Fruit fly (Drosophila melanogaster) whole organism, prepupa: ENCODE measurements around the gene cpo.
A peak's percentile ranks its signal among the peaks of the same experiment; 100 is the strongest.

Source experiments
- Blimp-1 ChIP-seq: fragments of 200-800 bp; sonication (Bioruptor generic); optimal IDR thresholded peaks from 3 replicates; lab custom pipeline; 2017; ENCODE audit warnings: missing biosample characterization, missing genetic modification characterization, mild to moderate bottlenecking, moderate library complexity, missing genetic modification reagents
- CG10631 ChIP-seq: fragments of 200-800 bp; sonication (Bioruptor generic); optimal IDR thresholded peaks from 2 replicates; lab custom pipeline; 2016; ENCODE audit warnings: missing biosample characterization, missing genetic modification characterization
- CG11294 ChIP-seq: fragments of 200-800 bp; sonication (Bioruptor generic); IDR thresholded peaks from 2 replicates; pipeline ENCODE4 v1.3.6; 2022; ENCODE audit warnings: missing biosample characterization, missing genetic modification characterization
- CG11762 ChIP-seq: fragments of 200-800 bp; sonication (Bioruptor generic); optimal IDR thresholded peaks from 3 replicates; lab custom pipeline; 2016; ENCODE audit warnings: missing biosample characterization, missing genetic modification characterization; ENCODE audit not compliant: insufficient read depth
- CG11902 ChIP-seq: fragments of 200-800 bp; sonication (Bioruptor generic); optimal IDR thresholded peaks from 3 replicates; lab custom pipeline; 2016; ENCODE audit warnings: missing biosample characterization, missing genetic modification characterization
- CG1621 ChIP-seq: fragments of 200-800 bp; sonication (Bioruptor generic); optimal IDR thresholded peaks from 3 replicates; lab custom pipeline; 2018; ENCODE audit warnings: missing biosample characterization, mild to moderate bottlenecking, missing genetic modification characterization
- CG16779 ChIP-seq: fragments of 200-800 bp; sonication (Bioruptor generic); optimal IDR thresholded peaks from 3 replicates; lab custom pipeline; 2017; ENCODE audit warnings: missing biosample characterization, mild to moderate bottlenecking, missing genetic modification characterization
- CG3032 ChIP-seq: fragments of 200-800 bp; optimal IDR thresholded peaks from 2 replicates; lab custom pipeline; 2019; ENCODE audit warnings: missing biosample characterization, mild to moderate bottlenecking, missing genetic modification characterization, moderate library complexity
- CG31627 ChIP-seq: fragments of 200-800 bp; sonication (Bioruptor generic); optimal IDR thresholded peaks from 3 replicates; lab custom pipeline; 2016; ENCODE audit warnings: missing biosample characterization, missing genetic modification characterization
- CG34406 ChIP-seq: fragments of 200-800 bp; sonication (Bioruptor generic); optimal IDR thresholded peaks from 3 replicates; lab custom pipeline; 2016; ENCODE audit warnings: missing biosample characterization, missing genetic modification characterization
- CG3919 ChIP-seq: fragments of 200-800 bp; sonication (Bioruptor generic); optimal IDR thresholded peaks from 3 replicates; lab custom pipeline; 2016; ENCODE audit warnings: missing biosample characterization, missing genetic modification characterization
- CG6276 ChIP-seq: fragments of 200-800 bp; sonication (Bioruptor generic); optimal IDR thresholded peaks from 2 replicates; lab custom pipeline; 2017; ENCODE audit warnings: missing biosample characterization, mild to moderate bottlenecking, missing genetic modification characterization
- CG6792 ChIP-seq: fragments of 200-800 bp; sonication (Bioruptor generic); optimal IDR thresholded peaks from 3 replicates; lab custom pipeline; 2016; ENCODE audit warnings: missing biosample characterization, missing genetic modification characterization
- CG6808 ChIP-seq: fragments of 200-800 bp; sonication (Bioruptor generic); optimal IDR thresholded peaks from 3 replicates; lab custom pipeline; 2017; ENCODE audit warnings: missing biosample characterization, missing genetic modification characterization, mild to moderate bottlenecking, moderate library complexity, missing genetic modification reagents
- CG6854 ChIP-seq: fragments of 200-800 bp; sonication (Bioruptor generic); optimal IDR thresholded peaks from 2 replicates; lab custom pipeline; 2017; ENCODE audit warnings: missing biosample characterization, mild to moderate bottlenecking, missing genetic modification characterization
- CG7368 ChIP-seq: fragments of 200-800 bp; sonication (Bioruptor generic); optimal IDR thresholded peaks from 3 replicates; lab custom pipeline; 2016; ENCODE audit warnings: missing biosample characterization, missing genetic modification characterization
- CG8119 ChIP-seq: fragments of 200-800 bp; sonication (Bioruptor generic); IDR thresholded peaks from 3 replicates; pipeline ENCODE4 v1.3.6; 2022; ENCODE audit warnings: missing biosample characterization, missing genetic modification characterization
- CG8319 ChIP-seq: fragments of 200-800 bp; sonication (Bioruptor generic); optimal IDR thresholded peaks from 3 replicates; lab custom pipeline; 2016; ENCODE audit warnings: missing biosample characterization, missing genetic modification characterization
- CG8632 ChIP-seq: fragments of 200-800 bp; sonication (Bioruptor generic); optimal IDR thresholded peaks from 3 replicates; lab custom pipeline; 2016; ENCODE audit warnings: missing biosample characterization, missing genetic modification characterization
- CG9139 ChIP-seq: fragments of 200-800 bp; sonication (Bioruptor generic); optimal IDR thresholded peaks from 3 replicates; lab custom pipeline; 2017; ENCODE audit warnings: missing biosample characterization, mild to moderate bottlenecking, missing genetic modification characterization
- Eip78C ChIP-seq: fragments of 200-800 bp; sonication (Bioruptor generic); peaks from one replicate; lab custom pipeline; 2016; ENCODE audit warnings: missing biosample characterization, missing genetic modification characterization
- Eip93F ChIP-seq: fragments of 200-800 bp; sonication (Bioruptor generic); optimal IDR thresholded peaks from 2 replicates; lab custom pipeline; 2016; ENCODE audit warnings: missing biosample characterization, mild to moderate bottlenecking, missing genetic modification characterization
- Ets21C ChIP-seq: fragments of 200-800 bp; sonication (Bioruptor generic); optimal IDR thresholded peaks from 3 replicates; lab custom pipeline; 2016; ENCODE audit warnings: missing biosample characterization, missing genetic modification characterization
- Ets96B ChIP-seq: fragments of 200-800 bp; optimal IDR thresholded peaks from 2 replicates; lab custom pipeline; 2019; ENCODE audit warnings: missing biosample characterization, mild to moderate bottlenecking, missing genetic modification characterization, moderate library complexity
- Gug ChIP-seq: fragments of 200-800 bp; sonication (Bioruptor generic); IDR thresholded peaks from 2 replicates; pipeline ENCODE4 v1.3.6; 2022; ENCODE audit warnings: missing biosample characterization, missing genetic modification characterization
- Hr38 ChIP-seq: sonication (Bioruptor generic); optimal IDR thresholded peaks from 2 replicates; lab custom pipeline; 2016; ENCODE audit warnings: missing biosample characterization, missing genetic modification characterization
- Hr4 ChIP-seq: fragments of 200-800 bp; sonication (Bioruptor generic); optimal IDR thresholded peaks from 3 replicates; lab custom pipeline; 2016; ENCODE audit warnings: missing biosample characterization, missing genetic modification characterization
- Lpt ChIP-seq: fragments of 200-800 bp; sonication (Bioruptor generic); optimal IDR thresholded peaks from 3 replicates; lab custom pipeline; 2016; ENCODE audit warnings: missing biosample characterization, missing genetic modification characterization
- Met ChIP-seq: fragments of 200-800 bp; sonication (Bioruptor generic); optimal IDR thresholded peaks from 3 replicates; lab custom pipeline; 2016; ENCODE audit warnings: missing biosample characterization, missing genetic modification characterization
- OdsH ChIP-seq: fragments of 200-800 bp; sonication (Bioruptor generic); optimal IDR thresholded peaks from 3 replicates; lab custom pipeline; 2016; ENCODE audit warnings: missing biosample characterization, missing genetic modification characterization
- Smox ChIP-seq: fragments of 200-800 bp; sonication (Bioruptor generic); optimal IDR thresholded peaks from 3 replicates; lab custom pipeline; 2016; ENCODE audit warnings: missing biosample characterization, missing genetic modification characterization
- Sox102F ChIP-seq: fragments of 200-800 bp; sonication (Bioruptor generic); optimal IDR thresholded peaks from 2 replicates; lab custom pipeline; 2016; ENCODE audit warnings: missing biosample characterization, mild to moderate bottlenecking, missing genetic modification characterization
- Sox14 ChIP-seq: fragments of 200-800 bp; sonication (Bioruptor generic); optimal IDR thresholded peaks from 3 replicates; lab custom pipeline; 2016; ENCODE audit warnings: missing biosample characterization, missing genetic modification characterization
- Sox15 ChIP-seq: fragments of 200-800 bp; sonication (Bioruptor generic); optimal IDR thresholded peaks from 3 replicates; lab custom pipeline; 2016; ENCODE audit warnings: missing biosample characterization, missing genetic modification characterization
- achi ChIP-seq: fragments of 200-800 bp; sonication (Bioruptor generic); optimal IDR thresholded peaks from 3 replicates; lab custom pipeline; 2016; ENCODE audit warnings: missing biosample characterization, missing genetic modification characterization
- dac ChIP-seq: fragments of 200-800 bp; sonication (Bioruptor generic); optimal IDR thresholded peaks from 2 replicates; lab custom pipeline; 2017; ENCODE audit warnings: missing biosample characterization, mild to moderate bottlenecking, missing genetic modification characterization
- dsx ChIP-seq: fragments of 200-800 bp; optimal IDR thresholded peaks from 3 replicates; lab custom pipeline; 2019; ENCODE audit warnings: missing biosample characterization, mild to moderate bottlenecking, missing genetic modification characterization, moderate library complexity; ENCODE audit not compliant: poor library complexity, severe bottlenecking
- eg ChIP-seq: fragments of 200-800 bp; sonication (Bioruptor generic); IDR thresholded peaks from 3 replicates; pipeline ENCODE4 v1.3.6; 2022; ENCODE audit warnings: missing biosample characterization, missing genetic modification characterization
- esn ChIP-seq: fragments of 200-800 bp; sonication (Bioruptor generic); optimal IDR thresholded peaks from 2 replicates; lab custom pipeline; 2016; ENCODE audit warnings: missing biosample characterization, mild to moderate bottlenecking, missing genetic modification characterization, moderate library complexity
- fd59A ChIP-seq: fragments of 200-800 bp; sonication (Bioruptor generic); optimal IDR thresholded peaks from 2 replicates; lab custom pipeline; 2017; ENCODE audit warnings: missing biosample characterization, mild to moderate bottlenecking, missing genetic modification characterization, missing genetic modification reagents
- fd85E ChIP-seq: fragments of 200-800 bp; sonication (Bioruptor generic); optimal IDR thresholded peaks from 3 replicates; lab custom pipeline; 2016; ENCODE audit warnings: missing biosample characterization, missing genetic modification characterization
- fkh ChIP-seq: fragments of 200-800 bp; sonication (Bioruptor generic); optimal IDR thresholded peaks from 3 replicates; lab custom pipeline; 2017; ENCODE audit warnings: missing biosample characterization, mild to moderate bottlenecking, missing genetic modification characterization, moderate library complexity
- lz ChIP-seq: fragments of 200-800 bp; sonication (Bioruptor generic); optimal IDR thresholded peaks from 3 replicates; lab custom pipeline; 2016; ENCODE audit warnings: missing biosample characterization, missing genetic modification characterization
- net ChIP-seq: fragments of 200-800 bp; sonication (Bioruptor generic); optimal IDR thresholded peaks from 3 replicates; lab custom pipeline; 2016; ENCODE audit warnings: missing biosample characterization, missing genetic modification characterization
- pdm3 ChIP-seq: fragments of 200-800 bp; sonication (Bioruptor generic); optimal IDR thresholded peaks from 3 replicates; lab custom pipeline; 2016; ENCODE audit warnings: missing biosample characterization, missing genetic modification characterization
- salr ChIP-seq, 2 experiments: fragments of 200-800 bp; sonication (Bioruptor generic); optimal IDR thresholded peaks; 3 replicates each; lab custom pipeline; 2016 to 2018; ENCODE audit warnings: missing biosample characterization in 2 of 2, missing genetic modification characterization in 2 of 2, mild to moderate bottlenecking in 1 of 2
- ss ChIP-seq, 2 experiments: fragments of 200-800 bp; sonication (Bioruptor generic); optimal IDR thresholded peaks; 2 replicates in 1 of 2; 3 replicates in 1 of 2; lab custom pipeline; 2017 to 2018; ENCODE audit warnings: mild to moderate bottlenecking in 2 of 2, missing biosample characterization in 2 of 2, missing genetic modification characterization in 2 of 2, moderate library complexity in 1 of 2
- svp ChIP-seq: fragments of 200-800 bp; sonication (Bioruptor generic); peaks from one replicate; lab custom pipeline; 2016; ENCODE audit warnings: missing biosample characterization, missing genetic modification characterization
- topi ChIP-seq: fragments of 200-800 bp; sonication (Bioruptor generic); optimal IDR thresholded peaks from 3 replicates; lab custom pipeline; 2016; ENCODE audit warnings: missing biosample characterization, missing genetic modification characterization
- vri ChIP-seq: fragments of 200-800 bp; sonication (Bioruptor generic); optimal IDR thresholded peaks from 3 replicates; lab custom pipeline; 2016; ENCODE audit warnings: missing biosample characterization, mild to moderate bottlenecking, missing genetic modification characterization

The cpo gene

DNA sequence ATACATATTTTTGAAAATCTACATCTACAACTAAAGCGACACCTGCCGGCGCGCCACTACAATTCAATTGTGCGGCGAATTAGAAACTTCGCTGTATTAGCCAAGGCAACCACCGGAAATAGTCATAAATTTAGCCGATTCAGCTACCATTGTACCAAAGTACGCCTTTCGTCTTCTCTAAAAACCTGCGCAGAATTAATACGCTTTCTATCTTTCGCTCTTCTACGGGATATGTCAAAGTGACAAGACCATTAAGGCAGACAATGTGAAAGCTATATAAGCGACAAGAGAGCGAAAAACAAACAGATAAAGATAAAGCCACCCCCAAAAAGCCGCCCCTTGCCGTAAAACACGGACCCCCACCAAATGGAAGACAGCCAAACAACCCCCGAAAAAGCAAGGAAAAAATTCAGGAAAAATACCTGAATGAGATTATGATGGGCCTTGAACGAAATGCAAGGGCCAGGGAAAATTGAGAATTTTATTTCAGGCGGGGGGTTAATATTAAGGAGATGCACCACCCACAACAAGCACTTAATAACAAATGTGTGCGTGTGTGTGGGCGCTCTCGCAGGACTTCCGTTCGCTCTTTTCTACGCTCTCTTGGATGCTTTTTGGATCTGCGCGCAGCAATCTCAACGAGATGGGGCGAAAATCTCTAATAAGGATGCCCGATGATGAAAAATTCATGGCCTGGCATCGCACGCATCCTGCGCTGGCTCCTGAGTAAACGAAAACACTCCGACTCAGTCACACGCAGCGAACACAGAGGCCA lies at the start of gene cpo:
Gene cpo (plus strand): TSS at position 725 of the 775 bp plus-strand sequence.
- TF ChIP-seq CG9139 (GFP tag; lab: Kevin White, UChicago) = peak; percentile 29
- peak; percentile 18 for TF ChIP-seq CG11762
- TF ChIP-seq ss (GFP tag; optimal IDR thresholded peaks at IDR 0.05; lab: Kevin White, UChicago) = peak in 1 of 2 experiments; percentile 60
- no peak for TF ChIP-seq Sox15 (GFP tag; lab: Kevin White, UChicago)
- peak; percentile 51 for TF ChIP-seq CG6854
- no peak for TF ChIP-seq fd85E (GFP tag; lab: Kevin White, UChicago)
- TF ChIP-seq dac (GFP tag; lab: Kevin White, UChicago) = peak; percentile 77
- TF ChIP-seq Ets96B = no peak
- peak; percentile 41 for TF ChIP-seq svp
- peak; percentile 71 for TF ChIP-seq Eip78C (GFP tag; lab: Kevin White, UChicago)
- TF ChIP-seq Sox14 (GFP tag; lab: Kevin White, UChicago) = peak; percentile 15
- TF ChIP-seq CG16779 (tag; lab: Kevin White, UChicago) = peak; percentile 63
- no peak for TF ChIP-seq Hr38 (GFP tag; lab: Kevin White, UChicago)
- peak; percentile 64 for TF ChIP-seq CG34406 (GFP tag; lab: Kevin White, UChicago)
- peak; percentile 46 for TF ChIP-seq lz (GFP tag; lab: Kevin White, UChicago)
- no peak for TF ChIP-seq CG8319 (GFP tag; lab: Kevin White, UChicago)
- 0 out of 2 replicates have a peak, but pooled peaks have one; percentile 52 for TF ChIP-seq Gug (GFP tag; lab: Robert Waterston, UW)
- TF ChIP-seq Hr4 = peak; percentile 34
- TF ChIP-seq CG6792 = peak; percentile 23
- 0 out of 2 replicates have a peak, but pooled peaks have one; percentile 25 for TF ChIP-seq CG11294 (GFP tag; lab: Robert Waterston, UW)
- peak; percentile 79 for TF ChIP-seq fkh (GFP tag; lab: Kevin White, UChicago)
- TF ChIP-seq Lpt (GFP tag; lab: Kevin White, UChicago) = no peak
- peak; percentile 30 for TF ChIP-seq Sox102F (GFP tag; lab: Kevin White, UChicago)
- TF ChIP-seq CG3032 (tag; lab: Kevin White, UChicago) = peak; percentile 45
- TF ChIP-seq net = peak; percentile 49
- TF ChIP-seq Ets21C (GFP tag; lab: Kevin White, UChicago) = no peak
- TF ChIP-seq Eip93F (GFP tag; lab: Kevin White, UChicago) = no peak
- peak; percentile 80 for TF ChIP-seq achi (GFP tag; lab: Kevin White, UChicago)
- TF ChIP-seq CG3919 (GFP tag; lab: Kevin White, UChicago) = peak; percentile 61
- TF ChIP-seq Smox (GFP tag; lab: Kevin White, UChicago) = no peak
- peak; percentile 8 for TF ChIP-seq Blimp-1
- peak; percentile 39 for TF ChIP-seq CG7368 (GFP tag; lab: Kevin White, UChicago)
- TF ChIP-seq CG6276 (GFP tag; lab: Kevin White, UChicago) = no peak
- peak; percentile 49 for TF ChIP-seq CG6808 (GFP tag; lab: Kevin White, UChicago)
- peak; percentile 30 for TF ChIP-seq CG10631 (GFP tag; lab: Kevin White, UChicago)
- peak; percentile 27 for TF ChIP-seq CG8632 (GFP tag; lab: Kevin White, UChicago)
- peak; percentile 41 for TF ChIP-seq Met
- TF ChIP-seq vri (GFP tag; lab: Kevin White, UChicago) = peak; percentile 6
- no peak for TF ChIP-seq CG8119 (GFP tag; lab: Robert Waterston, UW)
- TF ChIP-seq fd59A (GFP tag; lab: Kevin White, UChicago) = peak; percentile 31
- peak; percentile 57 for TF ChIP-seq CG1621 (tag; lab: Kevin White, UChicago)
- no peak for TF ChIP-seq dsx (GFP tag; lab: Kevin White, UChicago)
- peak; percentile 15 for TF ChIP-seq CG31627 (GFP tag; lab: Kevin White, UChicago)
- TF ChIP-seq topi (GFP tag; lab: Kevin White, UChicago) = peak; percentile 42
- peak; percentile 3 for TF ChIP-seq CG11902 (GFP tag; lab: Kevin White, UChicago)
- TF ChIP-seq eg (GFP tag; lab: Robert Waterston, UW) = peak; percentile 85
- TF ChIP-seq esn (GFP tag; lab: Kevin White, UChicago) = peak; percentile 62
- peak; percentile 50 for TF ChIP-seq pdm3 (GFP tag; lab: Kevin White, UChicago)
- TF ChIP-seq salr (GFP tag; optimal IDR thresholded peaks at IDR 0.05; lab: Kevin White, UChicago) = peak in 1 of 2 experiments; percentile 81
- TF ChIP-seq OdsH = peak; percentile 52
